Fruit fly (Drosophila melanogaster): Measurements from ENCODE around the gene CG18731.

The CG18731 gene

DNA sequence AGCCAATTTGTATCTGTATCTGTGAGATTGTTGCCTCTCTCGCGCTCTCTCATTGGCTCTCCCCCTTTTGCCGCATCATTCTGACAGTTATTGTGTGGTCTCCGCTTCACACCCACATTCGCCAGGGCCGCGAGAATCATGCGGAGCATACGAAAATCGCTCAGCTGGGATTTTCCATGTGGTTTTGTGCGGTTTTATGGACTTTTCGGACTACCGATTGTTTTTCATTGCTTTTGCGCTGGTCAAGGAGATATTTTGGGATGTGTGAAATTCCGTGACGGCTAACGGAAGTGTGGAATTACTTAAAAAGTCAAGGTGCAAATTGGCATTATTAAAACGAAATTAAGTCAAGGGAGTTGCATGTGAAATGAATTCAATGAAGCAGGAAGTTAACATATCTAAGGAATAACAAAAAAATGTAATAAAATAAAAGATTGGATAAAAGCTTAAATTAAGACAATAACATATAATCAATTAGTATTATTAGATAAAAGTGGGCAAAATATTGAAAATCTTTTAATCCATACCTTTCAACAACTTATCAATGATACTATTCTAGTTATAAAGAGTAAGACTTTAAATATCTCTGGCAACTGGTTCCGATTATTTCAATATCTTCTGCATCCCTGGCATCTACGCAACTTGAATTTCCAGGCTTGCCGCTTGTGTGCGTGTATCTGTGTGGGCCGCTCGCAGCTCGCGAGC lies 47.4 kb downstream of the CG18731 start (continued):
- no peak for TF ChIP-seq CG30020 (tag; optimal IDR thresholded peaks at IDR 0.05)
- TF ChIP-seq Gsc (GFP tag; IDR thresholded peaks at IDR 0.05), result no peak
- no peak for TF ChIP-seq tup (GFP tag; optimal IDR thresholded peaks at IDR 0.05)
- no peak for TF ChIP-seq kay (GFP tag; optimal IDR thresholded peaks at IDR 0.05)
- TF ChIP-seq sisA (GFP tag; IDR thresholded peaks at IDR 0.05), result no peak; the same call in 1 of the 2 replicates
- peak; percentile 13 for TF ChIP-seq ind (GFP tag; optimal IDR thresholded peaks at IDR 0.05)
- TF ChIP-seq row (GFP tag; IDR thresholded peaks at IDR 0.05), result peak; percentile 82
- TF ChIP-seq phol (tag; optimal IDR thresholded peaks at IDR 0.05), result peak; percentile 45
- TF ChIP-seq CG12104 (GFP tag; optimal IDR thresholded peaks at IDR 0.05), result peak; percentile 51
- peak; percentile 42 for TF ChIP-seq D19B (GFP tag; optimal IDR thresholded peaks at IDR 0.05)
- peak; percentile 62 for TF ChIP-seq CG4424 (GFP tag; optimal IDR thresholded peaks at IDR 0.05)
- TF ChIP-seq pfk (GFP tag; optimal IDR thresholded peaks at IDR 0.05), result no peak
- TF ChIP-seq ato (GFP tag; IDR thresholded peaks at IDR 0.05; ENCODE audit: partially characterized antibody), result no peak
- no peak for TF ChIP-seq hkb (optimal IDR thresholded peaks at IDR 0.05)
- no peak for TF ChIP-seq hkb (GFP tag; IDR thresholded peaks at IDR 0.05)
- peak; percentile 14 for TF ChIP-seq dmrt99B (tag; optimal IDR thresholded peaks at IDR 0.05)
- TF ChIP-seq Dip2 (GFP tag; IDR thresholded peaks at IDR 0.05), result no peak
- peak; percentile 45 for TF ChIP-seq CG7839 (tag; optimal IDR thresholded peaks at IDR 0.05)
- peak; percentile 19 for TF ChIP-seq Six4 (GFP tag; optimal IDR thresholded peaks at IDR 0.05)
- TF ChIP-seq Awh (GFP tag; IDR thresholded peaks at IDR 0.05), result no peak
- no peak for TF ChIP-seq CG11695 (GFP tag; IDR thresholded peaks at IDR 0.05)
- TF ChIP-seq CG10267 (tag; optimal IDR thresholded peaks at IDR 0.05), result peak; percentile 27
- no peak for TF ChIP-seq E2f2 (GFP tag; IDR thresholded peaks at IDR 0.05)
- TF ChIP-seq CG14441 (GFP tag; IDR thresholded peaks at IDR 0.05), result peak; percentile 42; the same call in 1 of the 2 replicates
- TF ChIP-seq danr (GFP tag; IDR thresholded peaks at IDR 0.05), result 0 out of 2 replicates have a peak, but pooled peaks have one; percentile 20
- no peak for TF ChIP-seq Bgb (GFP tag; IDR thresholded peaks at IDR 0.05; ENCODE audit: partially characterized antibody)
- TF ChIP-seq CG10959 (GFP tag; IDR thresholded peaks at IDR 0.05), result no peak
- no peak for TF ChIP-seq Atf-2 (GFP tag; optimal IDR thresholded peaks at IDR 0.05)
- TF ChIP-seq tap (tag; optimal IDR thresholded peaks at IDR 0.05), result peak; percentile 1
- TF ChIP-seq Scr (GFP tag; IDR thresholded peaks at IDR 0.05; ENCODE audit: partially characterized antibody), result no peak
- TF ChIP-seq CG42726 (GFP tag; IDR thresholded peaks at IDR 0.05; ENCODE audit: partially characterized antibody), result no peak
- TF ChIP-seq Kr (GFP tag; optimal IDR thresholded peaks at IDR 0.05), result no peak
- TF ChIP-seq ap (GFP tag; IDR thresholded peaks at IDR 0.05), result no peak
- 0 out of 3 replicates have a peak, but pooled peaks have one; percentile 33 for TF ChIP-seq dysf (GFP tag; IDR thresholded peaks at IDR 0.05)
- no peak for TF ChIP-seq Dp (GFP tag; optimal IDR thresholded peaks at IDR 0.05)
- peak; percentile 23 for TF ChIP-seq tin (GFP tag; optimal IDR thresholded peaks at IDR 0.05)
- TF ChIP-seq lov (optimal IDR thresholded peaks at IDR 0.05), result no peak
- no peak for TF ChIP-seq lov (GFP tag; IDR thresholded peaks at IDR 0.05)
- no peak for TF ChIP-seq CG18011 (GFP tag; optimal IDR thresholded peaks at IDR 0.05)
- no peak for TF ChIP-seq CG11093 (GFP tag; IDR thresholded peaks at IDR 0.05)
- no peak for TF ChIP-seq aop (GFP tag; IDR thresholded peaks at IDR 0.05)
- TF ChIP-seq CG8281 (tag; optimal IDR thresholded peaks at IDR 0.05), result no peak
- no peak for TF ChIP-seq gsb-n (tag; optimal IDR thresholded peaks at IDR 0.05)
- TF ChIP-seq Fer2 (tag; optimal IDR thresholded peaks at IDR 0.05), result no peak
- TF ChIP-seq bsh (GFP tag; optimal IDR thresholded peaks at IDR 0.05), result no peak
- peak; percentile 75 for TF ChIP-seq NFAT (GFP tag; IDR thresholded peaks at IDR 0.05)
- TF ChIP-seq CG10321 (GFP tag; IDR thresholded peaks at IDR 0.05), result no peak
- TF ChIP-seq corto (GFP tag; optimal IDR thresholded peaks at IDR 0.05), result no peak
- 0 out of 3 replicates have a peak, but pooled peaks have one; percentile 11 for TF ChIP-seq Aef1 (GFP tag; IDR thresholded peaks at IDR 0.05)
- TF ChIP-seq CG11723 (GFP tag; optimal IDR thresholded peaks at IDR 0.05), result peak; percentile 30
- no peak for TF ChIP-seq stc (GFP tag; IDR thresholded peaks at IDR 0.05)

Measured in whole organism, embryonic.